Fruit fly (Drosophila melanogaster) whole organism, embryonic: ENCODE data around the gene dj-1beta.

ENCODE experiments used
- Atf-2 ChIP-seq: fragments of 200-800 bp; sonication (Bioruptor generic); optimal IDR thresholded peaks from 2 replicates; lab custom pipeline; 2016; ENCODE audit warnings: missing biosample characterization, missing genetic modification characterization
- BtbVII ChIP-seq: fragments of 200-800 bp; sonication (Bioruptor generic); optimal IDR thresholded peaks from 3 replicates; lab custom pipeline; 2017; ENCODE audit warnings: missing biosample characterization, mild to moderate bottlenecking, missing genetic modification characterization
- CG10209 ChIP-seq: fragments of 200-800 bp; sonication (Bioruptor generic); optimal IDR thresholded peaks from 3 replicates; lab custom pipeline; 2017; ENCODE audit warnings: missing biosample characterization, mild to moderate bottlenecking, missing genetic modification characterization, missing genetic modification reagents
- CG10543 ChIP-seq: fragments of 200-800 bp; sonication (Bioruptor generic); optimal IDR thresholded peaks from 3 replicates; lab custom pipeline; 2017; ENCODE audit warnings: missing biosample characterization, mild to moderate bottlenecking, missing genetic modification characterization, moderate library complexity
- CG10565 ChIP-seq: fragments of 200-800 bp; sonication (Bioruptor generic); optimal IDR thresholded peaks from 3 replicates; lab custom pipeline; 2016; ENCODE audit warnings: missing biosample characterization, mild to moderate bottlenecking, missing genetic modification characterization
- CG10959 ChIP-seq: fragments of 200-800 bp; sonication (Bioruptor generic); IDR thresholded peaks from 2 replicates; pipeline ENCODE4 v1.3.6; 2022; ENCODE audit warnings: missing biosample characterization, missing genetic modification characterization
- CG11560 ChIP-seq: fragments of 200-800 bp; sonication (Bioruptor generic); IDR thresholded peaks from 3 replicates; pipeline ENCODE4 v1.3.6; 2022; ENCODE audit warnings: missing biosample characterization, missing genetic modification characterization
- CG11695 ChIP-seq: fragments of 200-800 bp; sonication (Bioruptor generic); IDR thresholded peaks from 3 replicates; pipeline ENCODE4 v1.3.6; 2022; ENCODE audit warnings: missing biosample characterization, missing genetic modification characterization
- CG1233 ChIP-seq: fragments of 200-800 bp; sonication (Bioruptor generic); optimal IDR thresholded peaks from 4 replicates; lab custom pipeline; 2018; ENCODE audit warnings: missing biosample characterization, mild to moderate bottlenecking, missing genetic modification characterization
- CG13296 ChIP-seq: fragments of 200-800 bp; sonication (Bioruptor generic); optimal IDR thresholded peaks from 3 replicates; lab custom pipeline; 2018; ENCODE audit warnings: missing biosample characterization, mild to moderate bottlenecking, missing genetic modification characterization
- CG15479 ChIP-seq: fragments of 200-800 bp; sonication (Bioruptor generic); optimal IDR thresholded peaks from 3 replicates; lab custom pipeline; 2019; ENCODE audit warnings: missing biosample characterization, mild to moderate bottlenecking, missing genetic modification characterization, moderate library complexity
- CG1647 ChIP-seq: fragments of 200-800 bp; sonication (Bioruptor generic); optimal IDR thresholded peaks from 3 replicates; lab custom pipeline; 2016; ENCODE audit warnings: missing biosample characterization, missing genetic modification characterization
- CG17568 ChIP-seq: fragments of 200-800 bp; sonication (Bioruptor generic); optimal IDR thresholded peaks from 2 replicates; lab custom pipeline; 2018; ENCODE audit warnings: missing biosample characterization, mild to moderate bottlenecking, missing genetic modification characterization, moderate library complexity
- CG18619 ChIP-seq: fragments of 200-800 bp; sonication (Bioruptor generic); optimal IDR thresholded peaks from 3 replicates; lab custom pipeline; 2017; ENCODE audit warnings: missing biosample characterization, mild to moderate bottlenecking, missing genetic modification characterization
- CG31365 ChIP-seq: fragments of 200-800 bp; sonication (Bioruptor generic); optimal IDR thresholded peaks from 2 replicates; lab custom pipeline; 2018; ENCODE audit warnings: missing biosample characterization, mild to moderate bottlenecking, missing genetic modification characterization
- CG3163 ChIP-seq: fragments of 200-800 bp; sonication (Bioruptor generic); optimal IDR thresholded peaks from 3 replicates; lab custom pipeline; 2016; ENCODE audit warnings: missing biosample characterization, missing genetic modification characterization
- CG3281 ChIP-seq: fragments of 200-800 bp; sonication (Bioruptor generic); optimal IDR thresholded peaks from 3 replicates; lab custom pipeline; 2017; ENCODE audit warnings: missing biosample characterization, mild to moderate bottlenecking, missing genetic modification characterization
- CG4854 ChIP-seq: fragments of 200-800 bp; sonication (Bioruptor generic); optimal IDR thresholded peaks from 2 replicates; lab custom pipeline; 2016; ENCODE audit warnings: missing biosample characterization, missing genetic modification characterization, inconsistent platforms
- CG8765 ChIP-seq: fragments of 200-800 bp; sonication (Bioruptor generic); IDR thresholded peaks from 2 replicates; pipeline ENCODE4 v1.3.6; 2022; ENCODE audit warnings: missing biosample characterization, missing genetic modification characterization
- Dek ChIP-seq: fragments of 200-800 bp; sonication (Bioruptor generic); optimal IDR thresholded peaks from 3 replicates; lab custom pipeline; 2019; ENCODE audit warnings: missing biosample characterization, mild to moderate bottlenecking, missing genetic modification characterization, moderate library complexity
- Dfd ChIP-seq, 2 experiments: fragments of >200 bp; optimal IDR thresholded peaks; 2 replicates each; lab custom pipeline; 2017; ENCODE audit warnings: missing biosample characterization in 2 of 2, missing genetic modification characterization in 2 of 2
- Dll ChIP-seq: fragments of 200-800 bp; sonication (Bioruptor generic); IDR thresholded peaks from 4 replicates; pipeline ENCODE4 v1.3.6; 2022; ENCODE audit warnings: missing biosample characterization, missing genetic modification characterization; ENCODE audit not compliant: partially characterized antibody
- Dref ChIP-seq: fragments of 200-800 bp; sonication (Bioruptor generic); IDR thresholded peaks from 2 replicates; pipeline ENCODE4 v1.3.6; 2022; ENCODE audit warnings: missing biosample characterization, missing genetic modification characterization
- Gsc ChIP-seq: fragments of 200-800 bp; sonication (Bioruptor generic); IDR thresholded peaks from 2 replicates; pipeline ENCODE4 v1.3.6; 2022; ENCODE audit warnings: missing biosample characterization, missing genetic modification characterization
- Gug ChIP-seq: fragments of 200-800 bp; sonication (Bioruptor generic); IDR thresholded peaks from 4 replicates; pipeline ENCODE4 v1.3.6; 2022; ENCODE audit warnings: missing biosample characterization, missing genetic modification characterization
- HLH3B ChIP-seq: fragments of 200-800 bp; sonication (Bioruptor generic); IDR thresholded peaks from 2 replicates; pipeline ENCODE4 v1.3.6; 2022; ENCODE audit warnings: missing biosample characterization, missing genetic modification characterization
- Hmr ChIP-seq: fragments of 200-800 bp; sonication (Bioruptor generic); optimal IDR thresholded peaks from 3 replicates; lab custom pipeline; 2017; ENCODE audit warnings: mild to moderate bottlenecking, missing biosample characterization, missing genetic modification reagents, missing genetic modification characterization
- MESR4 ChIP-seq: fragments of 200-800 bp; sonication (Bioruptor generic); optimal IDR thresholded peaks from 2 replicates; lab custom pipeline; 2018; ENCODE audit warnings: missing biosample characterization, mild to moderate bottlenecking, missing genetic modification characterization, moderate library complexity
- Nf-YA ChIP-seq: fragments of 200-800 bp; sonication (Bioruptor generic); IDR thresholded peaks from 2 replicates; pipeline ENCODE4 v1.3.6; 2022; ENCODE audit warnings: missing biosample characterization, missing genetic modification characterization
- Scr ChIP-seq: fragments of 200-800 bp; sonication (Bioruptor generic); IDR thresholded peaks from 2 replicates; pipeline ENCODE4 v1.3.6; 2022; ENCODE audit warnings: missing biosample characterization, missing genetic modification characterization; ENCODE audit not compliant: partially characterized antibody
- ase ChIP-seq: fragments of 200-800 bp; sonication (Bioruptor generic); IDR thresholded peaks from 3 replicates; pipeline ENCODE4 v1.3.6; 2022; ENCODE audit warnings: missing biosample characterization, missing genetic modification characterization
- ash1 ChIP-seq: fragments of 200-800 bp; sonication (Bioruptor generic); optimal IDR thresholded peaks from 2 replicates; lab custom pipeline; 2018; ENCODE audit warnings: missing biosample characterization, mild to moderate bottlenecking, missing genetic modification characterization
- az2 ChIP-seq: fragments of 200-800 bp; sonication (Bioruptor generic); optimal IDR thresholded peaks from 3 replicates; lab custom pipeline; 2016; ENCODE audit warnings: missing biosample characterization, missing genetic modification characterization
- bsh ChIP-seq, 2 experiments: fragments of 200-800 bp; sonication (Bioruptor generic); optimal IDR thresholded peaks; 2 replicates each; lab custom pipeline; 2017 to 2018; ENCODE audit warnings: mild to moderate bottlenecking in 2 of 2, missing biosample characterization in 2 of 2, missing genetic modification characterization in 2 of 2, moderate library complexity in 1 of 2
- btn ChIP-seq: fragments of 200-800 bp; sonication (Bioruptor generic); optimal IDR thresholded peaks from 2 replicates; lab custom pipeline; 2016; ENCODE audit warnings: missing biosample characterization, missing genetic modification characterization
- caup ChIP-seq: fragments of 200-800 bp; sonication (Bioruptor generic); optimal IDR thresholded peaks from 3 replicates; lab custom pipeline; 2017; ENCODE audit warnings: missing biosample characterization, mild to moderate bottlenecking, missing genetic modification characterization, moderate library complexity; ENCODE audit not compliant: severe bottlenecking
- crol ChIP-seq: fragments of 200-800 bp; sonication (Bioruptor generic); IDR thresholded peaks from 2 replicates; pipeline ENCODE4 v1.3.6; 2022; ENCODE audit warnings: missing biosample characterization, missing genetic modification characterization
- dati ChIP-seq: fragments of 200-800 bp; sonication (Bioruptor generic); IDR thresholded peaks from 2 replicates; pipeline ENCODE4 v1.3.6; 2022; ENCODE audit warnings: missing biosample characterization, missing genetic modification characterization
- dimm ChIP-seq: fragments of 200-800 bp; sonication (Bioruptor generic); IDR thresholded peaks from 2 replicates; pipeline ENCODE4 v1.3.6; 2022; ENCODE audit warnings: missing biosample characterization, missing genetic modification characterization
- disco-r ChIP-seq: fragments of 200-800 bp; sonication (Bioruptor generic); optimal IDR thresholded peaks from 2 replicates; lab custom pipeline; 2016; ENCODE audit warnings: missing biosample characterization, missing genetic modification characterization
- fd102C ChIP-seq: fragments of 200-800 bp; sonication (Bioruptor generic); optimal IDR thresholded peaks from 2 replicates; lab custom pipeline; 2018; ENCODE audit warnings: missing biosample characterization, mild to moderate bottlenecking, missing genetic modification characterization, moderate library complexity
- fd96Cb ChIP-seq: fragments of 200-800 bp; sonication (Bioruptor generic); optimal IDR thresholded peaks from 2 replicates; lab custom pipeline; 2018; ENCODE audit warnings: missing biosample characterization, mild to moderate bottlenecking, missing genetic modification characterization, moderate library complexity
- gro ChIP-seq: fragments of 200-800 bp; sonication (Bioruptor generic); optimal IDR thresholded peaks from 2 replicates; lab custom pipeline; 2016; ENCODE audit warnings: missing biosample characterization, missing genetic modification characterization
- kay ChIP-seq: fragments of 200-800 bp; sonication (Bioruptor generic); optimal IDR thresholded peaks from 2 replicates; lab custom pipeline; 2016; ENCODE audit warnings: missing biosample characterization, missing genetic modification characterization
- lab ChIP-seq: fragments of 200-800 bp; sonication (Bioruptor generic); optimal IDR thresholded peaks from 3 replicates; lab custom pipeline; 2017; ENCODE audit warnings: missing biosample characterization, missing genetic modification characterization, mild to moderate bottlenecking, moderate library complexity, missing genetic modification reagents
- pho ChIP-seq: fragments of 200-800 bp; sonication (Bioruptor generic); optimal IDR thresholded peaks from 2 replicates; lab custom pipeline; 2016; ENCODE audit warnings: missing biosample characterization, missing genetic modification characterization
- rib ChIP-seq: fragments of 200-800 bp; sonication (Bioruptor generic); IDR thresholded peaks from 2 replicates; pipeline ENCODE4 v1.3.6; 2022; ENCODE audit warnings: missing biosample characterization, missing genetic modification characterization
- slou ChIP-seq: fragments of 200-800 bp; sonication (Bioruptor generic); optimal IDR thresholded peaks from 3 replicates; lab custom pipeline; 2016; ENCODE audit warnings: missing biosample characterization, missing genetic modification characterization
- tgo ChIP-seq: fragments of 200-800 bp; sonication (Bioruptor generic); IDR thresholded peaks from 3 replicates; pipeline ENCODE4 v1.3.6; 2022; ENCODE audit warnings: missing biosample characterization, missing genetic modification characterization
- toy ChIP-seq: fragments of 200-800 bp; sonication (Bioruptor generic); IDR thresholded peaks from 2 replicates; pipeline ENCODE4 v1.3.6; 2022; ENCODE audit warnings: missing biosample characterization, missing genetic modification characterization
- zfh1 ChIP-seq: fragments of 200-800 bp; sonication (Bioruptor generic); IDR thresholded peaks from 3 replicates; pipeline ENCODE4 v1.3.6; 2022; ENCODE audit warnings: missing biosample characterization, missing genetic modification characterization

dj-1beta gene

DNA sequence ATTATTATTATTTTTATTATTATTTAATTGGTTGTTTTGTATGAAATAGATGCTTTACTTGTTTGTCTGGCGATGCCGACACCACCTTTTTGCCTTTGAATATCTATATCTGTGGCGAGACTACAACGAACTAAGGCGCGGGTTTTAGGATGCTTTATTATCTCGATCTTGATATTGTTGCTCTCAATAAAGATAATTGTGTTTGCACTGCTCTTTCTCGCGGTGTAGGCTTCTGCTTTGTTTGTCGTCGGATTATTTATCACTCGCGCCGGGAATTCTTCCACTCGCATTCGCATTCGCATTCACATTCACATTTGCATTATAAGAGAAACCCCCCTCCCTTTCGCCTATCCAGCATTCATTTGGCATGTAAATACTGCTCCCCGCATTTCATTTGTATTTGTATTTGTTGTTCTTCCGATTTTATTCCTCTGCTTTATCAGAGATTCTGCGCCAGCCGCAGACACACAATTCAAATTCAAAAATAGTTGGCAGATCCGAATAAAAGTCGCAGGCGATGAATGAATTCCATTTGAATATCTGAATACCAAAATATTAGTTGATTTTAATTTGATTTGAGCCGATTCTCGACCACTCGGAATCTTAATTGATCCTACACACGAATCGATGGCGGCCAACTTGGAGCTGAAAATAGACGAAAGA, 6.5 kb upstream of the dj-1beta start (continued):
- TF ChIP-seq CG31365 (tag; lab: Kevin White, UChicago) (no peak), Gug (GFP tag; lab: Robert Waterston, UW) (no peak), bsh (GFP tag; optimal IDR thresholded peaks at IDR 0.05; lab: Kevin White, UChicago) (peak in 1 of 2 experiments; percentile 29), CG3281 (GFP tag; lab: Kevin White, UChicago) (peak; percentile 34), CG18619 (GFP tag; lab: Kevin White, UChicago) (peak; percentile 5), ase (GFP tag; lab: Robert Waterston, UW) (no peak), CG10209 (GFP tag; lab: Kevin White, UChicago) (peak; percentile 18), Scr (GFP tag; lab: Robert Waterston, UW) (no peak), CG15479 (GFP tag; lab: Kevin White, UChicago) (peak; percentile 45), Dll (GFP tag; lab: Robert Waterston, UW) (no peak), kay (GFP tag; lab: Kevin White, UChicago) (no peak), tgo (GFP tag; lab: Robert Waterston, UW) (no peak), fd102C (GFP tag; lab: Kevin White, UChicago) (no peak), Dref (no peak), dati (GFP tag; lab: Robert Waterston, UW) (no peak), Dfd (GFP tag; optimal IDR thresholded peaks at IDR 0.05; lab: Kevin White, UChicago) (no peak), az2 (GFP tag; lab: Kevin White, UChicago) (no peak), toy (no peak), Gsc (no peak), CG17568 (GFP tag; lab: Kevin White, UChicago) (no peak), Atf-2 (GFP tag; lab: Kevin White, UChicago) (no peak), dimm (GFP tag; lab: Robert Waterston, UW) (no peak), fd96Cb (tag; lab: Kevin White, UChicago) (no peak), zfh1 (no peak), slou (GFP tag; lab: Kevin White, UChicago) (no peak), CG11560 (no peak), Nf-YA (no peak), BtbVII (GFP tag; lab: Kevin White, UChicago) (peak; percentile 1), caup (GFP tag; lab: Kevin White, UChicago) (no peak), ash1 (GFP tag; lab: Kevin White, UChicago) (no peak), lab (GFP tag; lab: Kevin White, UChicago) (peak; percentile 28), CG13296 (GFP tag; lab: Kevin White, UChicago) (no peak), gro (peak; percentile 33), CG10543 (GFP tag; lab: Kevin White, UChicago) (peak; percentile 29), crol (GFP tag; lab: Robert Waterston, UW) (peak; percentile 24; the same call in 1 of the 2 replicates), CG10565 (GFP tag; lab: Kevin White, UChicago) (no peak), Hmr (GFP tag; lab: Kevin White, UChicago) (peak; percentile 29), CG8765 (no peak), rib (GFP tag; lab: Robert Waterston, UW) (no peak), CG1233 (peak; percentile 16), pho (GFP tag; lab: Kevin White, UChicago) (no peak), CG1647 (GFP tag; lab: Kevin White, UChicago) (no peak), btn (GFP tag; lab: Kevin White, UChicago) (no peak), disco-r (GFP tag; lab: Kevin White, UChicago) (no peak), Dek (tag; lab: Kevin White, UChicago) (no peak), CG11695 (GFP tag; lab: Robert Waterston, UW) (no peak), MESR4 (GFP tag; lab: Kevin White, UChicago) (no peak), CG4854 (GFP tag; lab: Kevin White, UChicago) (no peak), HLH3B (no peak), CG3163 (GFP tag; lab: Kevin White, UChicago) (no peak), CG10959 (GFP tag; lab: Robert Waterston, UW) (no peak)
